Worm (Caenorhabditis elegans) whole organism, L4 larva: ENCODE results near the gene E02C12.8.

Source experiments
- F37D6.2 ChIP-seq: sonication (generic microtip); optimal IDR thresholded peaks from 2 replicates; lab custom pipeline; 2016; ENCODE audit warnings: mild to moderate bottlenecking, missing genetic modification characterization, missing compliant biosample characterization
- F49E8.2 ChIP-seq: sonication (generic microtip); optimal IDR thresholded peaks from 2 replicates; lab custom pipeline; 2016; ENCODE audit warnings: missing compliant biosample characterization, mild to moderate bottlenecking, missing genetic modification characterization, borderline replicate concordance
- R02D3.7 ChIP-seq: fragments of 150-350 bp; sonication (generic microtip); optimal IDR thresholded peaks from 3 replicates; lab custom pipeline; 2014; ENCODE audit warnings: missing biosample characterization, missing genetic modification characterization
- Y5F2A.4 ChIP-seq: fragments of 200-800 bp; sonication (Bioruptor generic); optimal IDR thresholded peaks from 2 replicates; lab custom pipeline; 2018; ENCODE audit warnings: mild to moderate bottlenecking, missing genetic modification characterization, missing compliant biosample characterization
- cey-2 ChIP-seq: sonication (generic microtip); optimal IDR thresholded peaks from 3 replicates; lab custom pipeline; 2017; ENCODE audit warnings: missing genetic modification characterization, mild to moderate bottlenecking, missing compliant biosample characterization, antibody characterized with exemption, borderline replicate concordance; ENCODE audit not compliant: insufficient read depth
- daf-16 ChIP-seq, 3 experiments: sonication (generic microtip); optimal IDR thresholded peaks; 2 replicates each; lab custom pipeline; 2016 to 2017; ENCODE audit warnings: missing genetic modification characterization in 3 of 3, missing genetic modification reagents in 3 of 3, mild to moderate bottlenecking in 2 of 3, missing compliant biosample characterization in 2 of 3, missing biosample characterization in 1 of 3, moderate library complexity in 1 of 3
- dmd-6 ChIP-seq: fragments of 200-800 bp; sonication (Bioruptor generic); IDR thresholded peaks from 2 replicates; pipeline ENCODE4 v1.3.6; 2022; ENCODE audit warnings: missing genetic modification reagents, missing genetic modification characterization, missing compliant biosample characterization
- dmd-9 ChIP-seq: fragments of 200-800 bp; sonication (Bioruptor generic); IDR thresholded peaks from 2 replicates; pipeline ENCODE4 v1.3.6; 2022; ENCODE audit warnings: missing genetic modification reagents, missing genetic modification characterization, missing compliant biosample characterization
- dpl-1 ChIP-seq: fragments of 150-350 bp; optimal IDR thresholded peaks from 2 replicates; lab custom pipeline; 2014; ENCODE audit warnings: missing biosample characterization, missing genetic modification reagents, missing genetic modification characterization
- duxl-1 ChIP-seq: sonication (generic microtip); optimal IDR thresholded peaks from 2 replicates; lab custom pipeline; 2016; ENCODE audit warnings: mild to moderate bottlenecking, missing genetic modification characterization, moderate library complexity, missing compliant biosample characterization; ENCODE audit not compliant: poor library complexity
- dve-1 ChIP-seq: sonication (generic microtip); optimal IDR thresholded peaks from 2 replicates; lab custom pipeline; 2017; ENCODE audit warnings: antibody characterized with exemption, mild to moderate bottlenecking, missing genetic modification characterization, missing compliant biosample characterization; ENCODE audit not compliant: insufficient read depth
- egl-27 ChIP-seq: sonication (generic microtip); optimal IDR thresholded peaks from 3 replicates; lab custom pipeline; 2017; ENCODE audit warnings: missing biosample characterization, missing genetic modification reagents, missing genetic modification characterization
- fkh-10 ChIP-seq: fragments of 150-350 bp; optimal IDR thresholded peaks from 2 replicates; lab custom pipeline; 2014; ENCODE audit warnings: missing biosample characterization, missing genetic modification reagents, missing genetic modification characterization
- gei-8 ChIP-seq: fragments of 200-800 bp; sonication (Bioruptor generic); optimal IDR thresholded peaks from 2 replicates; lab custom pipeline; 2018; ENCODE audit warnings: mild to moderate bottlenecking, missing genetic modification characterization, missing compliant biosample characterization
- hif-1 ChIP-seq, 2 experiments: sonication (generic microtip); optimal IDR thresholded peaks; 2 replicates each; lab custom pipeline; 2016 to 2017; ENCODE audit warnings: missing compliant biosample characterization in 2 of 2, missing genetic modification characterization in 2 of 2, missing genetic modification reagents in 2 of 2, missing genotype in 2 of 2, mild to moderate bottlenecking in 1 of 2
- hmg-1.1 ChIP-seq: fragments of 200-800 bp; sonication (Bioruptor generic); IDR thresholded peaks from 2 replicates; pipeline ENCODE4 v1.3.6; 2022; ENCODE audit warnings: missing genetic modification reagents, missing genetic modification characterization, missing compliant biosample characterization
- lim-7 ChIP-seq: fragments of 200-800 bp; sonication (Bioruptor generic); IDR thresholded peaks from 2 replicates; pipeline ENCODE4 v1.3.6; 2022; ENCODE audit warnings: missing genetic modification characterization, missing compliant biosample characterization
- lin-1 ChIP-seq: fragments of 200-800 bp; sonication (Bioruptor generic); IDR thresholded peaks from 2 replicates; pipeline ENCODE4 v1.3.6; 2022; ENCODE audit warnings: missing genetic modification reagents, missing genetic modification characterization, missing compliant biosample characterization
- lin-15B ChIP-seq: fragments of 150-350 bp; sonication (generic microtip); optimal IDR thresholded peaks from 3 replicates; lab custom pipeline; 2014; ENCODE audit warnings: missing biosample characterization, missing genetic modification characterization
- lin-38 ChIP-seq: fragments of 200-800 bp; sonication (Bioruptor generic); IDR thresholded peaks from 2 replicates; pipeline ENCODE4 v1.3.6; 2022; ENCODE audit warnings: missing genetic modification reagents, missing genetic modification characterization, missing compliant biosample characterization
- lin-39 ChIP-seq: fragments of 150-350 bp; optimal IDR thresholded peaks from 2 replicates; lab custom pipeline; 2014; ENCODE audit warnings: missing biosample characterization, missing genetic modification reagents, missing genetic modification characterization
- lir-3 ChIP-seq: sonication (generic microtip); optimal IDR thresholded peaks from 2 replicates; lab custom pipeline; 2016; ENCODE audit warnings: mild to moderate bottlenecking, missing genetic modification characterization, missing compliant biosample characterization
- madf-5 ChIP-seq, 2 experiments: fragments of 200-800 bp; sonication (Bioruptor generic); IDR thresholded peaks; 2 replicates each; pipeline ENCODE4 v1.3.6; 2022; ENCODE audit warnings: missing compliant biosample characterization in 2 of 2, missing genetic modification characterization in 2 of 2
- mdt-29 ChIP-seq: fragments of 200-800 bp; sonication (Bioruptor generic); IDR thresholded peaks from 2 replicates; pipeline ENCODE4 v1.3.6; 2022; ENCODE audit warnings: missing genetic modification reagents, missing genetic modification characterization, missing compliant biosample characterization
- mep-1 ChIP-seq: fragments of 150-350 bp; sonication (generic microtip); optimal IDR thresholded peaks from 3 replicates; lab custom pipeline; 2014; ENCODE audit warnings: missing biosample characterization, missing genetic modification characterization
- nhr-25 ChIP-seq: sonication (generic microtip); optimal IDR thresholded peaks from 2 replicates; lab custom pipeline; 2017; ENCODE audit warnings: missing genetic modification characterization, mild to moderate bottlenecking, missing compliant biosample characterization, antibody characterized with exemption, moderate library complexity, borderline replicate concordance; ENCODE audit not compliant: insufficient read depth
- php-3 ChIP-seq: fragments of 200-800 bp; sonication (Bioruptor generic); IDR thresholded peaks from 2 replicates; pipeline ENCODE4 v1.3.6; 2022; ENCODE audit warnings: missing genetic modification reagents, missing genetic modification characterization, missing compliant biosample characterization
- sdz-12 ChIP-seq: fragments of 200-800 bp; sonication (Bioruptor generic); optimal IDR thresholded peaks from 2 replicates; lab custom pipeline; 2018; ENCODE audit warnings: mild to moderate bottlenecking, missing genetic modification characterization, missing compliant biosample characterization
- set-16 ChIP-seq: fragments of 200-800 bp; sonication (Bioruptor generic); IDR thresholded peaks from 2 replicates; pipeline ENCODE4 v1.3.6; 2022; ENCODE audit warnings: missing genetic modification reagents, missing genetic modification characterization, missing compliant biosample characterization
- snpc-4 ChIP-seq: fragments of 150-350 bp; optimal IDR thresholded peaks from 2 replicates; lab custom pipeline; 2014; ENCODE audit warnings: missing biosample characterization, missing genetic modification characterization
- spr-3 ChIP-seq: fragments of 200-800 bp; sonication (Bioruptor generic); optimal IDR thresholded peaks from 2 replicates; lab custom pipeline; 2018; ENCODE audit warnings: mild to moderate bottlenecking, missing genetic modification characterization, missing compliant biosample characterization
- unc-130 ChIP-seq: sonication (generic microtip); optimal IDR thresholded peaks from 2 replicates; lab custom pipeline; 2016; ENCODE audit warnings: missing genetic modification reagents, missing genetic modification characterization, missing compliant biosample characterization
- unc-62 ChIP-seq, 3 experiments: fragments of 150-350 bp in 1 of 3; sonication (generic microtip); optimal IDR thresholded peaks in 2 of 3; peaks in 1 of 3; 1 replicate in 1 of 3; 2 replicates in 2 of 3; lab custom pipeline; 2014 to 2017; ENCODE audit warnings: missing biosample characterization in 3 of 3, missing genetic modification characterization in 3 of 3, missing genetic modification reagents in 3 of 3, missing genotype in 1 of 3
- zfp-2 ChIP-seq: sonication (generic microtip); optimal IDR thresholded peaks from 2 replicates; lab custom pipeline; 2016; ENCODE audit warnings: mild to moderate bottlenecking, missing genetic modification characterization, missing compliant biosample characterization
- zip-2 ChIP-seq: fragments of 150-350 bp; optimal IDR thresholded peaks from 2 replicates; lab custom pipeline; 2014; ENCODE audit warnings: missing biosample characterization, missing genetic modification characterization
- ztf-11 ChIP-seq: fragments of 150-350 bp; optimal IDR thresholded peaks from 2 replicates; lab custom pipeline; 2014; ENCODE audit warnings: missing biosample characterization, missing genetic modification characterization

Gene E02C12.8

ce11 chrV:9382538-9383328, 9.3 kb upstream of the E02C12.8 start (continued):
- TF ChIP-seq dpl-1 (GFP tag; lab: Kevin White, UChicago) = peak; percentile 4
- TF ChIP-seq mep-1 = no peak
- peak; percentile 87 for TF ChIP-seq F49E8.2
- TF ChIP-seq hif-1 (tag; optimal IDR thresholded peaks at IDR 0.05; lab: Kevin White, UChicago) = no peak
- TF ChIP-seq gei-8 = no peak
- no peak for TF ChIP-seq R02D3.7 (tag; lab: Kevin White, UChicago)
- 0 out of 2 replicates have a peak, but pooled peaks have one; percentile 20 for TF ChIP-seq dmd-6 (GFP tag; lab: Robert Waterston, UW)
- no peak for TF ChIP-seq zfp-2
- TF ChIP-seq lir-3 = no peak
- peak; percentile 68 for TF ChIP-seq unc-130
- TF ChIP-seq sdz-12 (GFP tag; lab: Kevin White, UChicago) = no peak
- no peak for TF ChIP-seq hmg-1.1 (GFP tag; lab: Robert Waterston, UW)
- TF ChIP-seq lin-38 (GFP tag; lab: Robert Waterston, UW) = no peak
- TF ChIP-seq mdt-29 (GFP tag; lab: Robert Waterston, UW) = peak; percentile 47; the same call in 1 of the 2 replicates
- no peak for TF ChIP-seq Y5F2A.4 (GFP tag; lab: Kevin White, UChicago)
- TF ChIP-seq duxl-1 (tag; lab: Kevin White, UChicago) = no peak
- TF ChIP-seq daf-16 (GFP tag; optimal IDR thresholded peaks at IDR 0.05; lab: Kevin White, UChicago) = no peak
- peak; percentile 60 for TF ChIP-seq daf-16 (tag; optimal IDR thresholded peaks at IDR 0.05; lab: Kevin White, UChicago)
- TF ChIP-seq zip-2 = no peak
- TF ChIP-seq ztf-11 = no peak
- no peak for TF ChIP-seq egl-27 (tag; lab: Kevin White, UChicago)
- TF ChIP-seq lin-39 = no peak
- no peak for TF ChIP-seq nhr-25 (tag; lab: Kevin White, UChicago)
- TF ChIP-seq cey-2 (tag; lab: Kevin White, UChicago) = no peak
- TF ChIP-seq lin-1 = no peak
- TF ChIP-seq set-16 (GFP tag; lab: Robert Waterston, UW) = no peak
- no peak for TF ChIP-seq madf-5 (GFP tag; IDR thresholded peaks at IDR 0.05; lab: Robert Waterston, UW)
- TF ChIP-seq spr-3 = no peak
- TF ChIP-seq php-3 (GFP tag; lab: Robert Waterston, UW) = no peak
- TF ChIP-seq lim-7 (GFP tag; lab: Robert Waterston, UW) = no peak
- TF ChIP-seq dmd-9 (GFP tag; lab: Robert Waterston, UW) = no peak
- TF ChIP-seq snpc-4 (tag; lab: Kevin White, UChicago) = no peak
- no peak for TF ChIP-seq fkh-10 (GFP tag; lab: Kevin White, UChicago)
- no peak for TF ChIP-seq lin-15B (tag; lab: Kevin White, UChicago)
- peak; percentile 8 for TF ChIP-seq dve-1 (tag; lab: Kevin White, UChicago)

DNA sequence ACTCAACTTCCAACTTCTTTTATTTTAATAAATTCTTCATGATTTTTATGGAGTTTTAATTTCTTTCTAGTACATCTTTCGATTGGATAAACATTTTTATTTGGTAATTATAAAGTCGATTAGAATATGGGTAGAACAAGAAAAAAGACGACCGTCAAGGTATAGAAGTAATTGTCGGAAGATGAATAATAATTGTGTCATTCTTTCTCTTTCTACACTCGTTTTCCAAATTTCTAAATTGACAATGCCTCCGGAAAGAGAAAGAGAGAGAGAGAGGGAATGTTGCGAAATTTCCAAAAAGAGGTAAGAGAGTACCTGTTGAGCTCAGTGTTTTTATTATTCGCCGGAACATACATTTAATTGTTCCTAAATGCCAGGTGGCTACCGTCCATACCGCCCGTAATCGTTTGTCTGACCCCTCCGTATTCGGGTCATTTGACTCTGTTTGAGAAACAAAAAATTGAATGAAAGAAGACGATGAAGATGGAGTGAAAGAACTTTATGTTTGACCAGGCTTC, 8.5 kb upstream of the E02C12.8 start, which contains the start of gene E02C12.12:
E02C12.12 (minus strand) TSS at position 468 of the 518 bp plus-strand sequence.
- TF ChIP-seq unc-62 (GFP tag; optimal IDR thresholded peaks at IDR 0.05 in 1 of 2; lab: Kevin White, UChicago) = peak in 1 of 2 experiments; percentile 55
- TF ChIP-seq unc-62 (tag; optimal IDR thresholded peaks at IDR 0.05; lab: Kevin White, UChicago) = no peak
- no peak for TF ChIP-seq F37D6.2 (tag; lab: Kevin White, UChicago)
